Fruit fly (Drosophila melanogaster): Measurements from ENCODE around the gene CG11899.

The CG11899 gene

dm6 chr3R:29153197-29153644 is 47.0 kb upstream of the CG11899 start, which contains the start of the genes Slbp and Rpn2 (continued):
- no peak for TF ChIP-seq CG3838 (GFP tag; optimal IDR thresholded peaks at IDR 0.05)
- TF ChIP-seq CG17328 (GFP tag; IDR thresholded peaks at IDR 0.05), result no peak
- TF ChIP-seq CG15011 (GFP tag; optimal IDR thresholded peaks at IDR 0.05), result no peak
- no peak for TF ChIP-seq CG8281 (tag; optimal IDR thresholded peaks at IDR 0.05)
- TF ChIP-seq Nf-YB (GFP tag; optimal IDR thresholded peaks at IDR 0.05), result no peak
- TF ChIP-seq Sry-β (GFP tag; optimal IDR thresholded peaks at IDR 0.05), result peak; percentile 24
- no peak for TF ChIP-seq CG7357 (GFP tag; IDR thresholded peaks at IDR 0.05)
- peak; percentile 41 for TF ChIP-seq CG1647 (GFP tag; optimal IDR thresholded peaks at IDR 0.05)
- TF ChIP-seq Hsf (GFP tag; optimal IDR thresholded peaks at IDR 0.05), result peak; percentile 64
- peak; percentile 55 for TF ChIP-seq lab (GFP tag; optimal IDR thresholded peaks at IDR 0.05)
- no peak for TF ChIP-seq CG4730 (GFP tag; IDR thresholded peaks at IDR 0.05)
- TF ChIP-seq mld (GFP tag; IDR thresholded peaks at IDR 0.05; ENCODE audit: partially characterized antibody), result peak; percentile 86
- TF ChIP-seq CG3065 (GFP tag; optimal IDR thresholded peaks at IDR 0.05), result no peak
- no peak for TF ChIP-seq Gsc (GFP tag; IDR thresholded peaks at IDR 0.05)
- no peak for TF ChIP-seq zf30C (GFP tag; optimal IDR thresholded peaks at IDR 0.05)
- TF ChIP-seq nau (GFP tag; optimal IDR thresholded peaks at IDR 0.05), result no peak
- TF ChIP-seq D19A (tag; optimal IDR thresholded peaks at IDR 0.05), result no peak
- TF ChIP-seq gfzf (GFP tag; optimal IDR thresholded peaks at IDR 0.05), result peak; percentile 97
- no peak for TF ChIP-seq CG8089 (GFP tag; optimal IDR thresholded peaks at IDR 0.05)
- peak; percentile 58 for TF ChIP-seq CG12769 (tag; optimal IDR thresholded peaks at IDR 0.05)
- TF ChIP-seq CG6854 (GFP tag; optimal IDR thresholded peaks at IDR 0.05), result no peak
- no peak for TF ChIP-seq CG4282 (GFP tag; optimal IDR thresholded peaks at IDR 0.05)
- TF ChIP-seq vfl (GFP tag; optimal IDR thresholded peaks at IDR 0.05), result peak; percentile 45
- no peak for TF ChIP-seq sqz (GFP tag; optimal IDR thresholded peaks at IDR 0.05)
- TF ChIP-seq pros (GFP tag; optimal IDR thresholded peaks at IDR 0.05), result no peak
- TF ChIP-seq HmgZ (tag; optimal IDR thresholded peaks at IDR 0.05), result peak; percentile 88
- peak; percentile 37 for TF ChIP-seq CG12155 (GFP tag; optimal IDR thresholded peaks at IDR 0.05)
- TF ChIP-seq CG8388 (GFP tag; optimal IDR thresholded peaks at IDR 0.05), result no peak
- TF ChIP-seq Sox102F (GFP tag; optimal IDR thresholded peaks at IDR 0.05), result no peak
- TF ChIP-seq danr (GFP tag; IDR thresholded peaks at IDR 0.05), result no peak
- peak; percentile 82 for TF ChIP-seq hkb (optimal IDR thresholded peaks at IDR 0.05)
- no peak; the same call in 1 of the 2 replicates for TF ChIP-seq hkb (GFP tag; IDR thresholded peaks at IDR 0.05)
- TF ChIP-seq crp (GFP tag; optimal IDR thresholded peaks at IDR 0.05), result peak in 1 of 2 experiments; percentile 35
- TF ChIP-seq gt (GFP tag; IDR thresholded peaks at IDR 0.05), result no peak
- peak; percentile 87 for TF ChIP-seq CG42726 (GFP tag; IDR thresholded peaks at IDR 0.05; ENCODE audit: partially characterized antibody)
- TF ChIP-seq CG14860 (GFP tag; IDR thresholded peaks at IDR 0.05; ENCODE audit: partially characterized antibody), result peak; percentile 84
- no peak for TF ChIP-seq CG6254 (GFP tag; optimal IDR thresholded peaks at IDR 0.05)
- peak; percentile 8 for TF ChIP-seq CG17385 (GFP tag; optimal IDR thresholded peaks at IDR 0.05)
- no peak for TF ChIP-seq CG6689 (GFP tag; IDR thresholded peaks at IDR 0.05)
- TF ChIP-seq org-1 (GFP tag; optimal IDR thresholded peaks at IDR 0.05), result no peak
- no peak for TF ChIP-seq tgo (GFP tag; IDR thresholded peaks at IDR 0.05)
- no peak for TF ChIP-seq CG43689 (GFP tag; IDR thresholded peaks at IDR 0.05)
- peak; percentile 92 for TF ChIP-seq CG6791 (GFP tag; IDR thresholded peaks at IDR 0.05; ENCODE audit: partially characterized antibody)
- no peak for TF ChIP-seq Ssrp (tag; optimal IDR thresholded peaks at IDR 0.05)
- peak; percentile 80 for TF ChIP-seq CG7963 (GFP tag; IDR thresholded peaks at IDR 0.05; ENCODE audit: partially characterized antibody)
- TF ChIP-seq CG11696 (GFP tag; IDR thresholded peaks at IDR 0.05), result no peak
- no peak for TF ChIP-seq Ada2b (GFP tag; IDR thresholded peaks at IDR 0.05)
- TF ChIP-seq CG3163 (GFP tag; optimal IDR thresholded peaks at IDR 0.05), result peak; percentile 59
- TF ChIP-seq Eip74EF (GFP tag; optimal IDR thresholded peaks at IDR 0.05), result no peak
- no peak for TF ChIP-seq luna (GFP tag; optimal IDR thresholded peaks at IDR 0.05)
- TF ChIP-seq z (GFP tag; IDR thresholded peaks at IDR 0.05), result no peak

Data from whole organism, embryonic.